Fruit fly (Drosophila melanogaster) whole organism, embryonic: ENCODE data around the gene Vha100-2.

ENCODE experiments used
- Abd-B ChIP-seq: fragments of 200-800 bp; sonication (Bioruptor generic); optimal IDR thresholded peaks from 2 replicates; lab custom pipeline; 2018; ENCODE audit warnings: missing biosample characterization, mild to moderate bottlenecking, missing genetic modification characterization, moderate library complexity
- Ada2b ChIP-seq: fragments of 200-800 bp; sonication (Bioruptor generic); IDR thresholded peaks from 2 replicates; pipeline ENCODE4 v1.3.6; 2022; ENCODE audit warnings: missing biosample characterization, missing genetic modification characterization
- CG11085 ChIP-seq: fragments of 200-800 bp; sonication (Bioruptor generic); IDR thresholded peaks from 2 replicates; pipeline ENCODE4 v1.3.6; 2022; ENCODE audit warnings: missing biosample characterization, missing genetic modification characterization
- CG11247 ChIP-seq: fragments of 200-800 bp; sonication (Bioruptor generic); IDR thresholded peaks from 2 replicates; pipeline ENCODE4 v1.3.6; 2022; ENCODE audit warnings: missing biosample characterization, missing genetic modification characterization
- CG1233 ChIP-seq: fragments of 200-800 bp; sonication (Bioruptor generic); optimal IDR thresholded peaks from 4 replicates; lab custom pipeline; 2018; ENCODE audit warnings: missing biosample characterization, mild to moderate bottlenecking, missing genetic modification characterization
- CG12391 ChIP-seq: fragments of 200-800 bp; sonication (Bioruptor generic); optimal IDR thresholded peaks from 3 replicates; lab custom pipeline; 2018; ENCODE audit warnings: missing biosample characterization, mild to moderate bottlenecking, missing genetic modification characterization, moderate library complexity
- CG13287 ChIP-seq: fragments of 200-800 bp; sonication (Bioruptor generic); IDR thresholded peaks from 2 replicates; pipeline ENCODE4 v1.3.6; 2022; ENCODE audit warnings: missing biosample characterization, missing genetic modification characterization; ENCODE audit not compliant: partially characterized antibody
- CG13775 ChIP-seq: fragments of 200-800 bp; sonication (Bioruptor generic); optimal IDR thresholded peaks from 3 replicates; lab custom pipeline; 2017; ENCODE audit warnings: missing biosample characterization, mild to moderate bottlenecking, missing genetic modification characterization
- CG1602 ChIP-seq: fragments of 200-800 bp; sonication (Bioruptor generic); optimal IDR thresholded peaks from 3 replicates; lab custom pipeline; 2016; ENCODE audit warnings: missing biosample characterization, missing genetic modification characterization
- CG17186 ChIP-seq: fragments of 200-800 bp; sonication (Bioruptor generic); optimal IDR thresholded peaks from 3 replicates; lab custom pipeline; 2017; ENCODE audit warnings: missing biosample characterization, missing genetic modification reagents, missing genetic modification characterization
- CG17829 ChIP-seq: fragments of 200-800 bp; optimal IDR thresholded peaks from 2 replicates; lab custom pipeline; 2019; ENCODE audit warnings: missing biosample characterization, mild to moderate bottlenecking, missing genetic modification characterization, moderate library complexity
- CG33557 ChIP-seq: fragments of 200-800 bp; sonication (Bioruptor generic); optimal IDR thresholded peaks from 2 replicates; lab custom pipeline; 2019; ENCODE audit warnings: missing biosample characterization, mild to moderate bottlenecking, missing genetic modification characterization, moderate library complexity
- CG34224 ChIP-seq: fragments of 200-800 bp; sonication (Bioruptor generic); IDR thresholded peaks from 3 replicates; pipeline ENCODE4 v1.3.6; 2022; ENCODE audit warnings: missing biosample characterization, missing genetic modification characterization; ENCODE audit not compliant: partially characterized antibody
- CG3838 ChIP-seq: fragments of 200-800 bp; sonication (Bioruptor generic); optimal IDR thresholded peaks from 3 replicates; lab custom pipeline; 2016; ENCODE audit warnings: missing biosample characterization, missing genetic modification characterization
- CG4328 ChIP-seq: fragments of 200-800 bp; sonication (Bioruptor generic); optimal IDR thresholded peaks from 3 replicates; lab custom pipeline; 2017; ENCODE audit warnings: missing biosample characterization, missing genetic modification reagents, missing genetic modification characterization
- CG4707 ChIP-seq: fragments of 200-800 bp; sonication (Bioruptor generic); optimal IDR thresholded peaks from 2 replicates; lab custom pipeline; 2018; ENCODE audit warnings: missing biosample characterization, mild to moderate bottlenecking, missing genetic modification characterization, moderate library complexity
- CG6254 ChIP-seq: fragments of 200-800 bp; sonication (Bioruptor generic); optimal IDR thresholded peaks from 3 replicates; lab custom pipeline; 2017; ENCODE audit warnings: mild to moderate bottlenecking, missing biosample characterization, missing genetic modification reagents, missing genetic modification characterization
- CG6272 ChIP-seq: fragments of 200-800 bp; sonication (Bioruptor generic); IDR thresholded peaks from 2 replicates; pipeline ENCODE4 v1.3.6; 2022; ENCODE audit warnings: missing biosample characterization, missing genetic modification characterization
- CG8359 ChIP-seq: fragments of 200-800 bp; sonication (Bioruptor generic); optimal IDR thresholded peaks from 2 replicates; lab custom pipeline; 2017; ENCODE audit warnings: missing biosample characterization, mild to moderate bottlenecking, missing genetic modification characterization, borderline replicate concordance
- CG8944 ChIP-seq: fragments of 200-800 bp; sonication (Bioruptor generic); optimal IDR thresholded peaks from 3 replicates; lab custom pipeline; 2016; ENCODE audit warnings: missing biosample characterization, missing genetic modification characterization
- CHES-1-like ChIP-seq: fragments of 200-800 bp; sonication (Bioruptor generic); optimal IDR thresholded peaks from 2 replicates; lab custom pipeline; 2016; ENCODE audit warnings: missing biosample characterization, missing genetic modification characterization
- CkIIα-i1 ChIP-seq: fragments of 200-800 bp; sonication (Bioruptor generic); IDR thresholded peaks from 2 replicates; pipeline ENCODE4 v1.3.6; 2022; ENCODE audit warnings: missing biosample characterization, missing genetic modification characterization
- Deaf1 ChIP-seq: fragments of 200-800 bp; optimal IDR thresholded peaks from 3 replicates; lab custom pipeline; 2019; ENCODE audit warnings: missing biosample characterization, mild to moderate bottlenecking, missing genetic modification characterization, moderate library complexity
- ERR ChIP-seq: fragments of 200-800 bp; sonication (Bioruptor generic); optimal IDR thresholded peaks from 2 replicates; lab custom pipeline; 2016; ENCODE audit warnings: missing biosample characterization, missing genetic modification characterization
- Eip74EF ChIP-seq, 2 experiments: fragments of 200-800 bp in 1 of 2; fragments of >200 bp in 1 of 2; sonication (Bioruptor generic) in 1 of 2; optimal IDR thresholded peaks; 2 replicates each; lab custom pipeline; 2017 to 2019; ENCODE audit warnings: missing biosample characterization in 2 of 2, missing genetic modification characterization in 2 of 2, mild to moderate bottlenecking in 1 of 2, moderate library complexity in 1 of 2
- Gsc ChIP-seq: fragments of 200-800 bp; sonication (Bioruptor generic); IDR thresholded peaks from 2 replicates; pipeline ENCODE4 v1.3.6; 2022; ENCODE audit warnings: missing biosample characterization, missing genetic modification characterization
- H15 ChIP-seq: fragments of 200-800 bp; sonication (Bioruptor generic); IDR thresholded peaks from 3 replicates; pipeline ENCODE4 v1.3.6; 2022; ENCODE audit warnings: missing biosample characterization, missing genetic modification characterization
- Hmr ChIP-seq: fragments of 200-800 bp; sonication (Bioruptor generic); optimal IDR thresholded peaks from 3 replicates; lab custom pipeline; 2017; ENCODE audit warnings: mild to moderate bottlenecking, missing biosample characterization, missing genetic modification reagents, missing genetic modification characterization
- Mrtf ChIP-seq: fragments of 200-800 bp; sonication (Bioruptor generic); IDR thresholded peaks from 3 replicates; pipeline ENCODE4 v1.3.6; 2022; ENCODE audit warnings: missing biosample characterization, missing genetic modification characterization
- Oli ChIP-seq: fragments of 200-800 bp; sonication (Bioruptor generic); optimal IDR thresholded peaks from 2 replicates; lab custom pipeline; 2018; ENCODE audit warnings: missing biosample characterization, mild to moderate bottlenecking, missing genetic modification characterization, moderate library complexity
- Stat92E ChIP-seq, 3 experiments: fragments of >200 bp in 2 of 3; fragments of 200-800 bp in 1 of 3; sonication (Bioruptor generic) in 1 of 3; optimal IDR thresholded peaks; 2 replicates each; lab custom pipeline; 2017 to 2019; ENCODE audit warnings: missing biosample characterization in 3 of 3, missing genetic modification characterization in 3 of 3, mild to moderate bottlenecking in 1 of 3, moderate library complexity in 1 of 3
- TFAM ChIP-seq: fragments of 200-800 bp; sonication (Bioruptor generic); optimal IDR thresholded peaks from 2 replicates; lab custom pipeline; 2017; ENCODE audit warnings: missing biosample characterization, missing genetic modification characterization, inconsistent platforms
- ab ChIP-seq: fragments of 200-800 bp; sonication (Bioruptor generic); optimal IDR thresholded peaks from 2 replicates; lab custom pipeline; 2016; ENCODE audit warnings: missing biosample characterization, missing genetic modification characterization
- al ChIP-seq: fragments of 200-800 bp; sonication (Bioruptor generic); IDR thresholded peaks from 2 replicates; pipeline ENCODE4 v1.3.6; 2022; ENCODE audit warnings: missing biosample characterization, missing genetic modification characterization
- ap ChIP-seq: fragments of 200-800 bp; sonication (Bioruptor generic); IDR thresholded peaks from 2 replicates; pipeline ENCODE4 v1.3.6; 2022; ENCODE audit warnings: missing biosample characterization, missing genetic modification characterization
- cg ChIP-seq: fragments of 200-800 bp; sonication (Bioruptor generic); optimal IDR thresholded peaks from 3 replicates; lab custom pipeline; 2019; ENCODE audit warnings: missing biosample characterization, mild to moderate bottlenecking, missing genetic modification characterization, moderate library complexity
- crol ChIP-seq: fragments of 200-800 bp; sonication (Bioruptor generic); IDR thresholded peaks from 2 replicates; pipeline ENCODE4 v1.3.6; 2022; ENCODE audit warnings: missing biosample characterization, missing genetic modification characterization
- danr ChIP-seq: fragments of 200-800 bp; sonication (Bioruptor generic); IDR thresholded peaks from 2 replicates; pipeline ENCODE4 v1.3.6; 2022; ENCODE audit warnings: missing biosample characterization, missing genetic modification characterization
- gcm ChIP-seq: fragments of 200-800 bp; sonication (Bioruptor generic); optimal IDR thresholded peaks from 2 replicates; lab custom pipeline; 2019; ENCODE audit warnings: missing biosample characterization, mild to moderate bottlenecking, missing genetic modification characterization, moderate library complexity
- gsb-n ChIP-seq: fragments of 200-800 bp; sonication (Bioruptor generic); optimal IDR thresholded peaks from 3 replicates; lab custom pipeline; 2018; ENCODE audit warnings: missing biosample characterization, mild to moderate bottlenecking, missing genetic modification characterization
- inv ChIP-seq: fragments of 200-800 bp; sonication (Bioruptor generic); IDR thresholded peaks from 2 replicates; pipeline ENCODE4 v1.3.6; 2022; ENCODE audit warnings: missing biosample characterization, missing genetic modification characterization; ENCODE audit not compliant: partially characterized antibody
- lilli ChIP-seq: fragments of 200-800 bp; sonication (Bioruptor generic); optimal IDR thresholded peaks from 3 replicates; lab custom pipeline; 2016; ENCODE audit warnings: missing biosample characterization, missing genetic modification characterization
- mld ChIP-seq: fragments of 200-800 bp; sonication (Bioruptor generic); IDR thresholded peaks from 3 replicates; pipeline ENCODE4 v1.3.6; 2022; ENCODE audit warnings: missing biosample characterization, missing genetic modification characterization; ENCODE audit not compliant: partially characterized antibody
- nau ChIP-seq: fragments of 200-800 bp; sonication (Bioruptor generic); optimal IDR thresholded peaks from 3 replicates; lab custom pipeline; 2017; ENCODE audit warnings: missing biosample characterization, mild to moderate bottlenecking, missing genetic modification characterization, missing genetic modification reagents
- org-1 ChIP-seq: fragments of 200-800 bp; sonication (Bioruptor generic); optimal IDR thresholded peaks from 2 replicates; lab custom pipeline; 2017; ENCODE audit warnings: missing biosample characterization, missing genetic modification characterization
- phol ChIP-seq: fragments of 200-800 bp; sonication (Bioruptor generic); optimal IDR thresholded peaks from 3 replicates; lab custom pipeline; 2018; ENCODE audit warnings: missing biosample characterization, mild to moderate bottlenecking, missing genetic modification characterization, moderate library complexity
- ttk ChIP-seq: fragments of 200-800 bp; sonication (Bioruptor generic); IDR thresholded peaks from 2 replicates; pipeline ENCODE4 v2.1.2; 2022; ENCODE audit warnings: missing biosample characterization, missing genetic modification characterization
- zf30C ChIP-seq: fragments of 200-800 bp; sonication (Bioruptor generic); optimal IDR thresholded peaks from 3 replicates; lab custom pipeline; 2018; ENCODE audit warnings: missing biosample characterization, mild to moderate bottlenecking, missing genetic modification characterization

Vha100-2 gene

DNA sequence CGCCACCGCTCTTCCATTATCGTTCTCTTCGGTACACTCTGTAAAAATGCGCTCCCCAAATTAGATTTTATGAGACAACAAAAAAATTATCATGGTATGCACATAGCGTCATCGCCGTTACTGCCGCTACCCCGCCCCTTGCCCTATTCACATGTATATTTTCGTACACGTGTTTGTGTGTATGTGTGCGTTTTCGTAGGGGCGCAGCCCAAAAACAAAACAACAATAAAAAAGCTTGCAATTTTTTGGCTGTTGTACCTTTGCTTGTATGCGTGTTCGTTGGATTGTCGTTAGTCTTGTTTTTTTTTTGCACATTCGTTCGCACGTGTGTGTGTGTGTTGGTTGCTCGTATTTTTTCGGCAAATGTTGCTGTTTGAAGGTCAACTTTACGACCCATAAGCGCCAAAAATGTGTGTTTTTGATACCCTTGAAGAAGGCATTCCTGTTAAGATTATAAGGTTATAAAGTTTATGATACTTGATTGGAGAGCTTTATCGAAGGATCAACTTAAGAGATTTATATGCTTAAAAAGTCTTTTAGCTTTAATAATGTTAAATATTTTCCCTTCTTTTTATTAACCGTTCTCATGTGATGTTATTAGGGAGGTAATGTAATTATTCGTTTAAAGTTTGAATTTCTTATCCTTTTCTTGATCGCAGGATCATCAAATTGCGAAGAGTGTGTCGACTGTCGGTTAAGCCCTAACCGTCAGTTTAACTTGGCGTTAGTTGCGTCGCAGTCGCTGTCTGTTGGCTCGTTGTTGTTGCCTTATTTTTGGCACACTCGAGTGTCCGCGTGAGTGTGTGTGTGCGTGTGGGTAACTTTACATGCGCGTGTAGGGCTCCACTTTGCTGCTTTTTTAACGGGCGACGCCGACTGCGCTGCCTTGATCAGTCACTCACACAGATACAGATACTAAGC, 49.4 kb upstream of the Vha100-2 start (continued):
- TF ChIP-seq CG6254 (no peak), mld (GFP tag; lab: Robert Waterston, UW) (no peak), Stat92E (GFP tag; optimal IDR thresholded peaks at IDR 0.05; lab: Kevin White, UChicago) (no peak), al (GFP tag; lab: Robert Waterston, UW) (peak; percentile 50; the same call in 1 of the 2 replicates), crol (GFP tag; lab: Robert Waterston, UW) (peak; percentile 33; the same call in 1 of the 2 replicates), CG4707 (GFP tag; lab: Kevin White, UChicago) (no peak), CG8359 (no peak), CHES-1-like (GFP tag; lab: Kevin White, UChicago) (peak; percentile 34), gsb-n (tag; lab: Kevin White, UChicago) (no peak), CG1602 (GFP tag; lab: Kevin White, UChicago) (no peak), Eip74EF (GFP tag; optimal IDR thresholded peaks at IDR 0.05; lab: Kevin White, UChicago) (no peak), CG13287 (GFP tag; lab: Robert Waterston, UW) (no peak), TFAM (GFP tag; lab: Kevin White, UChicago) (no peak), H15 (no peak), CG1233 (GFP tag; lab: Kevin White, UChicago) (no peak), CG17829 (tag; lab: Kevin White, UChicago) (no peak), CG12391 (tag; lab: Kevin White, UChicago) (no peak), CG3838 (GFP tag; lab: Kevin White, UChicago) (no peak), zf30C (GFP tag; lab: Kevin White, UChicago) (no peak), Hmr (peak; percentile 76), ERR (GFP tag; lab: Kevin White, UChicago) (no peak), cg (peak; percentile 27), CG4328 (no peak), CG17186 (GFP tag; lab: Kevin White, UChicago) (no peak), Ada2b (no peak), CkIIα-i1 (no peak), CG34224 (GFP tag; lab: Robert Waterston, UW) (no peak), lilli (GFP tag; lab: Kevin White, UChicago) (peak; percentile 70), CG6272 (GFP tag; lab: Robert Waterston, UW) (no peak; the same call in 1 of the 2 replicates), CG33557 (no peak), CG8944 (GFP tag; lab: Kevin White, UChicago) (no peak), Oli (no peak), CG13775 (GFP tag; lab: Kevin White, UChicago) (peak; percentile 46), danr (no peak), Deaf1 (tag; lab: Kevin White, UChicago) (peak; percentile 28), phol (tag; lab: Kevin White, UChicago) (no peak), Abd-B (GFP tag; lab: Kevin White, UChicago) (no peak), Mrtf (GFP tag; lab: Robert Waterston, UW) (no peak), nau (GFP tag; lab: Kevin White, UChicago) (no peak), CG11247 (no peak), ab (GFP tag; lab: Kevin White, UChicago) (no peak), org-1 (GFP tag; lab: Kevin White, UChicago) (peak; percentile 21), Gsc (GFP tag; lab: Robert Waterston, UW) (no peak), inv (no peak), gcm (GFP tag; lab: Kevin White, UChicago) (no peak), ttk (no peak), CG11085 (GFP tag; lab: Robert Waterston, UW) (no peak), ap (GFP tag; lab: Robert Waterston, UW) (no peak)
